Worm (Caenorhabditis elegans): ENCODE data around the gene arf-1.

The arf-1 gene

ce11 chrIII:5715467-5715866 lies 781 bp downstream of the arf-1 start (continued):
- TF ChIP-seq lim-7 (GFP tag; IDR thresholded peaks at IDR 0.05) (no peak), ZK337.2 (GFP tag; IDR thresholded peaks at IDR 0.05) (no peak), daf-12 (tag; optimal IDR thresholded peaks at IDR 0.05) (no peak), egl-27 (tag; optimal IDR thresholded peaks at IDR 0.05) (no peak), lin-38 (GFP tag; IDR thresholded peaks at IDR 0.05) (peak; percentile 49; the same call in 1 of the 2 replicates), lir-3 (tag; optimal IDR thresholded peaks at IDR 0.05) (no peak), R02D3.7 (tag; optimal IDR thresholded peaks at IDR 0.05) (no peak), snpc-1.2 (GFP tag; IDR thresholded peaks at IDR 0.05) (peak; percentile 57; the same call in 1 of the 2 replicates), ceh-28 (tag; optimal IDR thresholded peaks at IDR 0.05) (peak; percentile 9), T26A8.4 (GFP tag; IDR thresholded peaks at IDR 0.05) (peak; percentile 69), dmd-9 (GFP tag; IDR thresholded peaks at IDR 0.05) (no peak), F10B5.3 (tag; optimal IDR thresholded peaks at IDR 0.05) (no peak), nhr-77 (tag; optimal IDR thresholded peaks at IDR 0.05) (peak; percentile 46), ceh-62 (tag; optimal IDR thresholded peaks at IDR 0.05) (no peak), gei-8 (GFP tag; optimal IDR thresholded peaks at IDR 0.05) (no peak), unc-39 (tag; optimal IDR thresholded peaks at IDR 0.05) (no peak), lin-13 (GFP tag; optimal IDR thresholded peaks at IDR 0.05) (peak; percentile 48), dve-1 (tag; optimal IDR thresholded peaks at IDR 0.05; ENCODE audit: insufficient read depth) (peak; percentile 63), zfp-3 (GFP tag; conservative IDR thresholded peaks at IDR 0.05) (no peak), mes-2 (tag; optimal IDR thresholded peaks at IDR 0.05; ENCODE audit: poor library complexity, severe bottlenecking) (peak; percentile 74), unc-130 (GFP tag; optimal IDR thresholded peaks at IDR 0.05) (no peak), dmd-6 (GFP tag; IDR thresholded peaks at IDR 0.05) (peak; percentile 39), madf-9 (GFP tag; conservative IDR thresholded peaks at IDR 0.05) (peak; percentile 58), ZK546.5 (tag; optimal IDR thresholded peaks at IDR 0.05) (no peak), lsy-2 (tag; optimal IDR thresholded peaks at IDR 0.05) (peak; percentile 37 to 68), egl-43 (GFP tag; IDR thresholded peaks at IDR 0.05) (peak; percentile 86), zfp-2 (tag; optimal IDR thresholded peaks at IDR 0.05) (no peak), zip-11 (GFP tag; IDR thresholded peaks at IDR 0.05) (0 out of 2 replicates have a peak, but pooled peaks have one; percentile 11), tag-97 (GFP tag; IDR thresholded peaks at IDR 0.05) (no peak), nhr-28 (tag; optimal IDR thresholded peaks at IDR 0.05) (peak; percentile 55), jun-1 (tag; optimal IDR thresholded peaks at IDR 0.05) (peak; percentile 38), nhr-102 (tag; optimal IDR thresholded peaks at IDR 0.05) (no peak), Y105C5A.15 (GFP tag; IDR thresholded peaks at IDR 0.05) (peak; percentile 38; the same call in 1 of the 2 replicates), nhr-42 (GFP tag; IDR thresholded peaks at IDR 0.05) (no peak), nhr-11 (tag; optimal IDR thresholded peaks at IDR 0.05) (peak; percentile 60), zip-2 (tag; optimal IDR thresholded peaks at IDR 0.05) (no peak), fkh-10 (GFP tag; optimal IDR thresholded peaks at IDR 0.05) (peak; percentile 23), nhr-48 (tag; optimal IDR thresholded peaks at IDR 0.05) (peak; percentile 41), hlh-30 (tag; optimal IDR thresholded peaks at IDR 0.05; ENCODE audit: insufficient read depth) (peak; percentile 64), php-3 (GFP tag; IDR thresholded peaks at IDR 0.05) (peak; percentile 9; the same call in 1 of the 2 replicates), F26F4.8 (GFP tag; conservative IDR thresholded peaks at IDR 0.05) (no peak), mdl-1 (tag; optimal IDR thresholded peaks at IDR 0.05) (peak; percentile 66 to 78), nhr-25 (tag; optimal IDR thresholded peaks at IDR 0.05; ENCODE audit: borderline replicate concordance, insufficient read depth) (peak; percentile 32), nhr-41 (GFP tag; IDR thresholded peaks at IDR 0.05) (no peak), mdt-29 (GFP tag; IDR thresholded peaks at IDR 0.05) (peak; percentile 23; the same call in 1 of the 2 replicates), nhr-6 (tag; optimal IDR thresholded peaks at IDR 0.05) (peak; percentile 79), F37D6.2 (tag; optimal IDR thresholded peaks at IDR 0.05) (no peak), D1046.2 (GFP tag; IDR thresholded peaks at IDR 0.05) (0 out of 2 replicates have a peak, but pooled peaks have one; percentile 12), T20F7.1 (GFP tag; optimal IDR thresholded peaks at IDR 0.05) (no peak), zag-1 (tag; optimal IDR thresholded peaks at IDR 0.05) (no peak), Y5F2A.4 (GFP tag; optimal IDR thresholded peaks at IDR 0.05) (peak; percentile 20)

Measured in whole organism, L4 larva.